Worm (Caenorhabditis elegans) whole organism, L1 larva: ENCODE results near the gene prk-1.

Experiments used
- C04F5.9 ChIP-seq: sonication (generic microtip); optimal IDR thresholded peaks from 2 replicates; lab custom pipeline; 2016; ENCODE audit warnings: missing genetic modification characterization, missing compliant biosample characterization
- C34B4.2 ChIP-seq: sonication (generic microtip); optimal IDR thresholded peaks from 2 replicates; lab custom pipeline; 2017; ENCODE audit warnings: mild to moderate bottlenecking, missing genetic modification characterization, missing compliant biosample characterization
- Y116A8C.19 ChIP-seq: sonication (generic microtip); optimal IDR thresholded peaks from 2 replicates; lab custom pipeline; 2016; ENCODE audit warnings: missing compliant biosample characterization, missing genetic modification characterization, borderline replicate concordance
- aha-1 ChIP-seq: fragments of 150-350 bp; optimal IDR thresholded peaks from 2 replicates; lab custom pipeline; 2014; ENCODE audit warnings: missing biosample characterization, missing genetic modification characterization
- alr-1 ChIP-seq: fragments of 200-800 bp; sonication (Bioruptor generic); optimal IDR thresholded peaks from 2 replicates; lab custom pipeline; 2018; ENCODE audit warnings: borderline replicate concordance, mild to moderate bottlenecking, missing genetic modification characterization, missing compliant biosample characterization
- ceh-8 ChIP-seq: fragments of 200-800 bp; sonication (Bioruptor generic); optimal IDR thresholded peaks from 2 replicates; lab custom pipeline; 2018; ENCODE audit warnings: mild to moderate bottlenecking, missing genetic modification characterization, moderate library complexity, missing compliant biosample characterization
- ceh-82 ChIP-seq, 3 experiments: fragments of 150-350 bp in 1 of 3; sonication (generic microtip) in 2 of 3; optimal IDR thresholded peaks; 2 replicates each; lab custom pipeline; 2014 to 2017; ENCODE audit warnings: missing biosample characterization in 3 of 3, missing genetic modification characterization in 3 of 3
- ceh-88 ChIP-seq: fragments of 200-800 bp; sonication (Bioruptor generic); IDR thresholded peaks from 2 replicates; pipeline ENCODE4 v1.3.6; 2022; ENCODE audit warnings: missing genetic modification characterization, missing compliant biosample characterization
- ceh-90 ChIP-seq: sonication (generic microtip); optimal IDR thresholded peaks from 2 replicates; lab custom pipeline; 2016; ENCODE audit warnings: missing genetic modification characterization, missing compliant biosample characterization
- ces-1 ChIP-seq: fragments of 150-350 bp; optimal IDR thresholded peaks from 2 replicates; lab custom pipeline; 2014; ENCODE audit warnings: missing biosample characterization, missing genetic modification reagents, missing genetic modification characterization
- dpl-1 ChIP-seq, 3 experiments: fragments of 150-350 bp in 2 of 3; sonication (generic microtip) in 1 of 3; optimal IDR thresholded peaks; 2 replicates each; lab custom pipeline; 2014 to 2017; ENCODE audit warnings: missing biosample characterization in 3 of 3, missing genetic modification characterization in 3 of 3, missing genetic modification reagents in 3 of 3
- dsc-1 ChIP-seq: sonication (generic microtip); optimal IDR thresholded peaks from 2 replicates; lab custom pipeline; 2016; ENCODE audit warnings: mild to moderate bottlenecking, missing genetic modification characterization, missing compliant biosample characterization
- efl-1 ChIP-seq, 4 experiments: fragments of 150-350 bp; optimal IDR thresholded peaks in 3 of 4; peaks in 1 of 4; 1 replicate in 1 of 4; 2 replicates in 3 of 4; lab custom pipeline; 2014; ENCODE audit warnings: missing biosample characterization in 2 of 4, missing genetic modification characterization in 2 of 4, missing genetic modification reagents in 2 of 4
- egl-13 ChIP-seq: sonication (generic microtip); optimal IDR thresholded peaks from 2 replicates; lab custom pipeline; 2016; ENCODE audit warnings: missing genotype, missing genetic modification reagents, missing genetic modification characterization, missing compliant biosample characterization
- egl-27 ChIP-seq, 2 experiments: fragments of 150-350 bp in 1 of 2; sonication (generic microtip); optimal IDR thresholded peaks; 3 replicates each; lab custom pipeline; 2017 to 2018; ENCODE audit warnings: missing biosample characterization in 2 of 2, missing genetic modification characterization in 2 of 2, missing genetic modification reagents in 2 of 2
- fkh-10 ChIP-seq: sonication (generic microtip); optimal IDR thresholded peaks from 2 replicates; lab custom pipeline; 2017; ENCODE audit warnings: missing biosample characterization, missing genetic modification reagents, missing genetic modification characterization
- fos-1 ChIP-seq: fragments of 150-350 bp; optimal IDR thresholded peaks from 2 replicates; lab custom pipeline; 2014; ENCODE audit warnings: missing biosample characterization, missing genetic modification characterization
- grh-1 ChIP-seq: fragments of 200-800 bp; sonication (Bioruptor generic); IDR thresholded peaks from 2 replicates; pipeline ENCODE4 v1.3.6; 2022; ENCODE audit warnings: missing genetic modification reagents, missing genetic modification characterization, missing compliant biosample characterization
- hlh-17 ChIP-seq: fragments of 200-800 bp; sonication (Bioruptor generic); optimal IDR thresholded peaks from 2 replicates; lab custom pipeline; 2018; ENCODE audit warnings: missing genetic modification characterization, mild to moderate bottlenecking, missing compliant biosample characterization, moderate library complexity, borderline replicate concordance
- hlh-4 ChIP-seq: sonication (generic microtip); optimal IDR thresholded peaks from 2 replicates; lab custom pipeline; 2016; ENCODE audit warnings: mild to moderate bottlenecking, missing genetic modification characterization, missing compliant biosample characterization
- hpl-2 ChIP-seq: fragments of 150-350 bp; optimal IDR thresholded peaks from 2 replicates; lab custom pipeline; 2014; ENCODE audit warnings: missing biosample characterization, missing genetic modification reagents, missing genetic modification characterization
- isw-1 ChIP-seq: fragments of 200-800 bp; sonication (Bioruptor generic); IDR thresholded peaks from 2 replicates; pipeline ENCODE4 v1.3.6; 2022; ENCODE audit warnings: missing genetic modification characterization, missing compliant biosample characterization
- jun-1 ChIP-seq: fragments of 150-350 bp; optimal IDR thresholded peaks from 2 replicates; lab custom pipeline; 2014; ENCODE audit warnings: missing biosample characterization, missing genetic modification reagents, missing genetic modification characterization
- lin-13 ChIP-seq: fragments of 150-350 bp; optimal IDR thresholded peaks from 2 replicates; lab custom pipeline; 2014; ENCODE audit warnings: missing biosample characterization, missing genetic modification reagents, missing genetic modification characterization
- lin-39 ChIP-seq: fragments of 150-350 bp; optimal IDR thresholded peaks from 2 replicates; lab custom pipeline; 2014; ENCODE audit warnings: missing biosample characterization, missing genetic modification reagents, missing genetic modification characterization
- lsy-2 ChIP-seq, 2 experiments: fragments of 150-350 bp; optimal IDR thresholded peaks; 2 replicates each; lab custom pipeline; 2014; ENCODE audit warnings: missing biosample characterization in 2 of 2, missing genetic modification characterization in 2 of 2
- mab-9 ChIP-seq: fragments of 200-800 bp; sonication (Bioruptor generic); IDR thresholded peaks from 2 replicates; pipeline ENCODE4 v1.3.6; 2022; ENCODE audit warnings: missing genetic modification reagents, missing genetic modification characterization, missing compliant biosample characterization
- mdl-1 ChIP-seq, 2 experiments: fragments of 150-350 bp; optimal IDR thresholded peaks; 2 replicates each; lab custom pipeline; 2014 to 2017; ENCODE audit warnings: missing biosample characterization in 2 of 2, missing genetic modification characterization in 2 of 2, inconsistent platforms in 1 of 2
- mep-1 ChIP-seq: fragments of 150-350 bp; optimal IDR thresholded peaks from 2 replicates; lab custom pipeline; 2014; ENCODE audit warnings: missing biosample characterization, missing genetic modification characterization
- nhr-12 ChIP-seq: sonication (generic microtip); optimal IDR thresholded peaks from 2 replicates; lab custom pipeline; 2017; ENCODE audit warnings: missing biosample characterization, missing genetic modification characterization
- nhr-19 ChIP-seq: fragments of 200-800 bp; sonication (Bioruptor generic); conservative IDR thresholded peaks from 2 replicates; pipeline ENCODE4 v1.3.6; 2022; ENCODE audit warnings: missing genetic modification characterization, missing compliant biosample characterization
- nhr-237 ChIP-seq: fragments of 150-350 bp; optimal IDR thresholded peaks from 2 replicates; lab custom pipeline; 2014; ENCODE audit warnings: missing biosample characterization, missing genetic modification characterization
- nhr-28 ChIP-seq: fragments of 150-350 bp; optimal IDR thresholded peaks from 2 replicates; lab custom pipeline; 2014; ENCODE audit warnings: missing biosample characterization, missing genetic modification characterization
- nhr-71 ChIP-seq: sonication (generic microtip); optimal IDR thresholded peaks from 2 replicates; lab custom pipeline; 2016; ENCODE audit warnings: mild to moderate bottlenecking, missing genetic modification characterization, moderate library complexity, missing compliant biosample characterization
- nhr-84 ChIP-seq: sonication (generic microtip); optimal IDR thresholded peaks from 2 replicates; lab custom pipeline; 2017; ENCODE audit warnings: missing biosample characterization, missing genetic modification characterization
- nhr-90 ChIP-seq: sonication (generic microtip); optimal IDR thresholded peaks from 2 replicates; lab custom pipeline; 2016; ENCODE audit warnings: mild to moderate bottlenecking, missing genetic modification characterization, missing compliant biosample characterization; ENCODE audit not compliant: poor library complexity
- pag-3 ChIP-seq: sonication (generic microtip); optimal IDR thresholded peaks from 2 replicates; lab custom pipeline; 2017; ENCODE audit warnings: missing genetic modification characterization, mild to moderate bottlenecking, missing compliant biosample characterization, antibody characterized with exemption, borderline replicate concordance; ENCODE audit not compliant: insufficient read depth
- pax-3 ChIP-seq: fragments of 200-800 bp; sonication (Bioruptor generic); optimal IDR thresholded peaks from 2 replicates; lab custom pipeline; 2018; ENCODE audit warnings: mild to moderate bottlenecking, missing genetic modification characterization, moderate library complexity, missing compliant biosample characterization
- rnt-1 ChIP-seq: sonication (generic microtip); optimal IDR thresholded peaks from 2 replicates; lab custom pipeline; 2016; ENCODE audit warnings: mild to moderate bottlenecking, missing genetic modification characterization, moderate library complexity, missing compliant biosample characterization
- skn-1 ChIP-seq: fragments of 150-350 bp; optimal IDR thresholded peaks from 2 replicates; lab custom pipeline; 2014; ENCODE audit warnings: missing biosample characterization, missing genetic modification characterization
- snpc-4 ChIP-seq: fragments of 150-350 bp; optimal IDR thresholded peaks from 2 replicates; lab custom pipeline; 2014; ENCODE audit warnings: missing biosample characterization, missing genetic modification characterization
- snu-23 ChIP-seq: sonication (generic microtip); optimal IDR thresholded peaks from 2 replicates; lab custom pipeline; 2016; ENCODE audit warnings: missing genetic modification characterization, missing compliant biosample characterization
- sox-4 ChIP-seq: sonication (generic microtip); optimal IDR thresholded peaks from 2 replicates; lab custom pipeline; 2016; ENCODE audit warnings: missing genetic modification characterization, missing compliant biosample characterization
- tbx-2 ChIP-seq: sonication (generic microtip); optimal IDR thresholded peaks from 2 replicates; lab custom pipeline; 2016; ENCODE audit warnings: missing genetic modification characterization, missing compliant biosample characterization
- tlp-1 ChIP-seq: fragments of 150-350 bp; optimal IDR thresholded peaks from 2 replicates; lab custom pipeline; 2014; ENCODE audit warnings: missing biosample characterization, missing genetic modification characterization
- unc-130 ChIP-seq: fragments of 150-350 bp; optimal IDR thresholded peaks from 2 replicates; lab custom pipeline; 2017; ENCODE audit warnings: missing biosample characterization, missing genetic modification characterization, inconsistent platforms
- unc-62 ChIP-seq: fragments of 150-350 bp; optimal IDR thresholded peaks from 2 replicates; lab custom pipeline; 2014; ENCODE audit warnings: missing biosample characterization, missing genetic modification reagents, missing genetic modification characterization
- unc-86 ChIP-seq: sonication (generic microtip); optimal IDR thresholded peaks from 2 replicates; lab custom pipeline; 2016; ENCODE audit warnings: missing genetic modification characterization, missing compliant biosample characterization
- vab-15 ChIP-seq: sonication (generic microtip); optimal IDR thresholded peaks from 2 replicates; lab custom pipeline; 2017; ENCODE audit warnings: missing genotype, mild to moderate bottlenecking, missing genetic modification characterization, missing compliant biosample characterization
- xbp-1 ChIP-seq: sonication (generic microtip); optimal IDR thresholded peaks from 2 replicates; lab custom pipeline; 2016; ENCODE audit warnings: missing genetic modification characterization, missing compliant biosample characterization
- zag-1 ChIP-seq: fragments of 150-350 bp; optimal IDR thresholded peaks from 2 replicates; lab custom pipeline; 2014; ENCODE audit warnings: missing biosample characterization, missing genetic modification characterization
- zip-4 ChIP-seq: fragments of 200-800 bp; sonication (Bioruptor generic); optimal IDR thresholded peaks from 2 replicates; lab custom pipeline; 2018; ENCODE audit warnings: mild to moderate bottlenecking, missing genetic modification characterization, moderate library complexity, missing compliant biosample characterization

The prk-1 gene

DNA sequence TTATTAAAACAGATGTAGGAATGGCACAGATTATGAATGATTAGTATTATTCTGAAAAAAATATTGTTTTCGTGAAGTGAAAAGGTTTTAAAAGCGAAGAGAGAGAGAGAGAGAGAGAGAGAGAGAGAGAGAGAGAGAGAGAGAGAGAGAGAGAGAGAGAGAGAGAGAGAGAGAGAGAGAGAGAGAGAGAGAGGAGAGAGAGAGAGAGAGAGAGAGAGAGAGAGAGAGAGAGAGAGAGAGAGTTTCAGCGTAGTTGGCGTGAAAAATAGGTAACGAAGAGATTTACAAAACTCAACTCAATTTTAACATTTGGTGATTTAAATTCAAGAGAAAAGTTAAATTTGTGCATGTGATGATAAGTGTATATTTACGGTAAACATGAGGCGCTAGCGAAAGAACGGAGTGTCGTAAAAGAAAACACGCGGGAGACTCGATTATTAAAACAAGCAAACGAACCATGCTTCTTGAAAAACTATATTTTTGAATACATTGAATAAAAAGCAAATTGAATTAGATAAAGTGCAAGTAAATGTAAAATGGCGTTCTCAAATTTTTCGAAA lies 21.8 kb upstream of the prk-1 start, which contains the start of gene panl-2 (continued):
- TF ChIP-seq Y116A8C.19 (tag; lab: Kevin White, UChicago) (no peak), ceh-8 (GFP tag; lab: Kevin White, UChicago) (no peak), tlp-1 (tag; lab: Kevin White, UChicago) (no peak), rnt-1 (tag; lab: Kevin White, UChicago) (peak; percentile 34), zag-1 (tag; lab: Kevin White, UChicago) (no peak), ceh-90 (no peak), lin-13 (GFP tag; lab: Kevin White, UChicago) (peak; percentile 12), sox-4 (tag; lab: Kevin White, UChicago) (no peak), zip-4 (GFP tag; lab: Kevin White, UChicago) (no peak), snu-23 (peak; percentile 53), dpl-1 (GFP tag; optimal IDR thresholded peaks at IDR 0.05; lab: Kevin White, UChicago) (peak; percentile 84 to 92 (median 89)), hlh-17 (no peak), aha-1 (tag; lab: Kevin White, UChicago) (no peak), C04F5.9 (tag; lab: Kevin White, UChicago) (peak; percentile 42), egl-27 (tag; optimal IDR thresholded peaks at IDR 0.05; lab: Kevin White, UChicago) (no peak), grh-1 (no peak), ceh-82 (tag; optimal IDR thresholded peaks at IDR 0.05; lab: Kevin White, UChicago) (peak in 2 of 3 experiments; percentile 4 to 30), unc-130 (tag; lab: Kevin White, UChicago) (no peak), nhr-28 (no peak), nhr-19 (GFP tag; lab: Robert Waterston, UW) (peak; percentile 41), hlh-4 (tag; lab: Kevin White, UChicago) (no peak), vab-15 (tag; lab: Kevin White, UChicago) (no peak), ceh-88 (GFP tag; lab: Robert Waterston, UW) (no peak), mdl-1 (tag; optimal IDR thresholded peaks at IDR 0.05; lab: Kevin White, UChicago) (peak in 1 of 2 experiments; percentile 18), pag-3 (tag; lab: Kevin White, UChicago) (no peak), ces-1 (GFP tag; lab: Kevin White, UChicago) (no peak), unc-62 (GFP tag; lab: Kevin White, UChicago) (no peak), xbp-1 (peak; percentile 36), nhr-237 (tag; lab: Kevin White, UChicago) (no peak), dsc-1 (tag; lab: Kevin White, UChicago) (no peak), fkh-10 (GFP tag; lab: Kevin White, UChicago) (no peak), lsy-2 (tag; optimal IDR thresholded peaks at IDR 0.05; lab: Kevin White, UChicago) (peak; percentile 82 to 94), unc-86 (tag; lab: Kevin White, UChicago) (peak; percentile 7), tbx-2 (tag; lab: Kevin White, UChicago) (peak; percentile 20), nhr-84 (tag; lab: Kevin White, UChicago) (no peak), lin-39 (tag; lab: Kevin White, UChicago) (no peak), alr-1 (tag; lab: Kevin White, UChicago) (no peak), nhr-12 (tag; lab: Kevin White, UChicago) (no peak), nhr-71 (peak; percentile 43), nhr-90 (tag; lab: Kevin White, UChicago) (no peak), jun-1 (tag; lab: Kevin White, UChicago) (no peak), snpc-4 (tag; lab: Kevin White, UChicago) (no peak), mab-9 (GFP tag; lab: Robert Waterston, UW) (no peak), skn-1 (tag; lab: Kevin White, UChicago) (peak; percentile 51), egl-13 (no peak), fos-1 (tag; lab: Kevin White, UChicago) (no peak), mep-1 (tag; lab: Kevin White, UChicago) (peak; percentile 16), hpl-2 (GFP tag; lab: Kevin White, UChicago) (no peak), C34B4.2 (no peak), efl-1 (optimal IDR thresholded peaks at IDR 0.05; lab: Kevin White, UChicago) (peak; percentile 91 to 95), efl-1 (GFP tag; optimal IDR thresholded peaks at IDR 0.05 in 1 of 2; lab: Kevin White, UChicago) (peak; percentile 90 to 99), isw-1 (GFP tag; lab: Robert Waterston, UW) (peak; percentile 34), pax-3 (no peak)
